Worm (Caenorhabditis elegans) whole organism, young adult: ENCODE data around the gene C06E2.9.

Experiments
- ZK185.1 ChIP-seq: sonication (generic microtip); optimal IDR thresholded peaks from 2 replicates; lab custom pipeline; 2016; ENCODE audit warnings: mild to moderate bottlenecking, missing genetic modification characterization, missing compliant biosample characterization; ENCODE audit not compliant: poor library complexity, severe bottlenecking
- ama-1 ChIP-seq, 3 experiments: fragments of 150-350 bp in 1 of 3; sonication (generic microtip) in 2 of 3; optimal IDR thresholded peaks; 2 replicates each; lab custom pipeline; 2014 to 2018; ENCODE audit warnings: missing biosample characterization in 2 of 3, missing genetic modification characterization in 2 of 3, missing genetic modification reagents in 2 of 3

DNA sequence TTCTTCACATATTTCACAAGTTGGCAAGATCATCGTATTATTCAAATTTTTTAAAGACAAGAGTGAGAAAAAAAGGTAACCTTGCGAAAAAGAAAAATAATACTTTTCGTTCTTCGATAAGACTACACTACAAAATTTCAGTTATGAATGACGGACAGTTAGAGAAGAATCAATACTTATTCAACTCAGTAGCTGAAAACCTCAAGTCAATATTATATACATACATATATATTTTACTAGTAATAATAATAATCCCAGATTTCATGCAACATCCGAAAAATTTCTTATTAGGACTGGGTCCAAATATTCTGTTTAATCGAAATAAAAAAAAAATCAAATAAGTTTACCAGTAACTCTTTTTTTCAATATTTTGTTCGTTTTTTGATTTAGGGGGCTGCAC is 29.9 kb upstream of the C06E2.9 start, which contains the start of gene C28G1.6:
- TF ChIP-seq ZK185.1 (tag; lab: Kevin White, UChicago) (no peak), ama-1 (optimal IDR thresholded peaks at IDR 0.05; lab: Kevin White, UChicago) (no peak), ama-1 (GFP tag; optimal IDR thresholded peaks at IDR 0.05; lab: Kevin White, UChicago) (no peak)
